Fruit fly (Drosophila melanogaster) whole organism, embryonic: ENCODE measurements around the gene Bmcp.

Source experiments
- Abd-B ChIP-seq: fragments of 200-800 bp; sonication (Bioruptor generic); optimal IDR thresholded peaks from 2 replicates; lab custom pipeline; 2018; ENCODE audit warnings: missing biosample characterization, mild to moderate bottlenecking, missing genetic modification characterization, moderate library complexity
- Asciz ChIP-seq: fragments of 200-800 bp; sonication (Bioruptor generic); optimal IDR thresholded peaks from 2 replicates; lab custom pipeline; 2017; ENCODE audit warnings: missing biosample characterization, mild to moderate bottlenecking, missing genetic modification characterization, missing genetic modification reagents
- Awh ChIP-seq: fragments of 200-800 bp; sonication (Bioruptor generic); IDR thresholded peaks from 2 replicates; pipeline ENCODE4, ENCODE4 v1.3.6; 2022; ENCODE audit warnings: missing biosample characterization, missing genetic modification characterization
- BEAF-32 ChIP-seq: fragments of 200-800 bp; sonication (Bioruptor generic); optimal IDR thresholded peaks from 3 replicates; lab custom pipeline; 2017; ENCODE audit warnings: missing biosample characterization, missing genetic modification characterization, mild to moderate bottlenecking, moderate library complexity, missing genetic modification reagents
- C15 ChIP-seq: fragments of 200-800 bp; sonication (Bioruptor generic); IDR thresholded peaks from 3 replicates; pipeline ENCODE4 v1.3.6; 2022; ENCODE audit warnings: missing biosample characterization, missing genetic modification characterization
- CG10543 ChIP-seq: fragments of 200-800 bp; sonication (Bioruptor generic); optimal IDR thresholded peaks from 3 replicates; lab custom pipeline; 2017; ENCODE audit warnings: missing biosample characterization, mild to moderate bottlenecking, missing genetic modification characterization, moderate library complexity
- CG11085 ChIP-seq: fragments of 200-800 bp; sonication (Bioruptor generic); IDR thresholded peaks from 2 replicates; pipeline ENCODE4 v1.3.6; 2022; ENCODE audit warnings: missing biosample characterization, missing genetic modification characterization
- CG12659 ChIP-seq: fragments of 200-800 bp; sonication (Bioruptor generic); optimal IDR thresholded peaks from 3 replicates; lab custom pipeline; 2017; ENCODE audit warnings: mild to moderate bottlenecking, missing biosample characterization, missing genetic modification reagents, missing genetic modification characterization
- CG12769 ChIP-seq: fragments of 200-800 bp; sonication (Bioruptor generic); optimal IDR thresholded peaks from 2 replicates; lab custom pipeline; 2019; ENCODE audit warnings: missing biosample characterization, mild to moderate bottlenecking, missing genetic modification characterization, moderate library complexity
- CG15601 ChIP-seq: fragments of 200-800 bp; sonication (Bioruptor generic); optimal IDR thresholded peaks from 3 replicates; lab custom pipeline; 2019; ENCODE audit warnings: missing biosample characterization, mild to moderate bottlenecking, missing genetic modification characterization, moderate library complexity
- CG17359 ChIP-seq: fragments of 200-800 bp; sonication (Bioruptor generic); optimal IDR thresholded peaks from 3 replicates; lab custom pipeline; 2018; ENCODE audit warnings: missing biosample characterization, mild to moderate bottlenecking, missing genetic modification characterization, moderate library complexity
- CG1832 ChIP-seq: fragments of 200-800 bp; sonication (Bioruptor generic); optimal IDR thresholded peaks from 2 replicates; lab custom pipeline; 2017; ENCODE audit warnings: missing biosample characterization, mild to moderate bottlenecking, missing genetic modification characterization, inconsistent platforms
- CG18619 ChIP-seq: fragments of 200-800 bp; sonication (Bioruptor generic); optimal IDR thresholded peaks from 3 replicates; lab custom pipeline; 2017; ENCODE audit warnings: missing biosample characterization, mild to moderate bottlenecking, missing genetic modification characterization
- CG4730 ChIP-seq: fragments of 200-800 bp; sonication (Bioruptor generic); IDR thresholded peaks from 2 replicates; pipeline ENCODE4 v1.3.6; 2022; ENCODE audit warnings: missing biosample characterization, missing genetic modification characterization
- CG5953 ChIP-seq: fragments of 200-800 bp; sonication (Bioruptor generic); IDR thresholded peaks from 2 replicates; pipeline ENCODE4 v1.3.6; 2022; ENCODE audit warnings: missing biosample characterization, missing genetic modification characterization
- CG6272 ChIP-seq: fragments of 200-800 bp; sonication (Bioruptor generic); IDR thresholded peaks from 2 replicates; pipeline ENCODE4 v1.3.6; 2022; ENCODE audit warnings: missing biosample characterization, missing genetic modification characterization
- CG6813 ChIP-seq: fragments of 200-800 bp; sonication (Bioruptor generic); optimal IDR thresholded peaks from 2 replicates; lab custom pipeline; 2017; ENCODE audit warnings: missing biosample characterization, missing genetic modification characterization, mild to moderate bottlenecking, moderate library complexity, missing genetic modification reagents
- CG7271 ChIP-seq: fragments of 200-800 bp; sonication (Bioruptor generic); optimal IDR thresholded peaks from 2 replicates; lab custom pipeline; 2018; ENCODE audit warnings: missing biosample characterization, mild to moderate bottlenecking, missing genetic modification characterization, moderate library complexity
- CG8388 ChIP-seq: fragments of 200-800 bp; sonication (Bioruptor generic); optimal IDR thresholded peaks from 2 replicates; lab custom pipeline; 2019; ENCODE audit warnings: missing biosample characterization, mild to moderate bottlenecking, missing genetic modification characterization, moderate library complexity
- CoRest ChIP-seq: fragments of 200-800 bp; sonication (Bioruptor generic); optimal IDR thresholded peaks from 3 replicates; lab custom pipeline; 2018; ENCODE audit warnings: missing biosample characterization, mild to moderate bottlenecking, missing genetic modification characterization, moderate library complexity
- D19B ChIP-seq: fragments of 200-800 bp; sonication (Bioruptor generic); optimal IDR thresholded peaks from 2 replicates; lab custom pipeline; 2017; ENCODE audit warnings: missing biosample characterization, mild to moderate bottlenecking, missing genetic modification characterization
- Dip3 ChIP-seq: fragments of 200-800 bp; sonication (Bioruptor generic); optimal IDR thresholded peaks from 3 replicates; lab custom pipeline; 2016; ENCODE audit warnings: missing biosample characterization, missing genetic modification characterization
- HLH3B ChIP-seq: fragments of 200-800 bp; sonication (Bioruptor generic); IDR thresholded peaks from 2 replicates; pipeline ENCODE4 v1.3.6; 2022; ENCODE audit warnings: missing biosample characterization, missing genetic modification characterization
- HLH4C ChIP-seq: fragments of 200-800 bp; sonication (Bioruptor generic); IDR thresholded peaks from 3 replicates; pipeline ENCODE4 v1.3.6; 2022; ENCODE audit warnings: missing biosample characterization, missing genetic modification characterization; ENCODE audit not compliant: partially characterized antibody
- HLH54F ChIP-seq: fragments of 200-800 bp; sonication (Bioruptor generic); optimal IDR thresholded peaks from 3 replicates; lab custom pipeline; 2016; ENCODE audit warnings: missing biosample characterization, missing genetic modification characterization
- Hmx ChIP-seq: fragments of 200-800 bp; sonication (Bioruptor generic); optimal IDR thresholded peaks from 2 replicates; lab custom pipeline; 2016; ENCODE audit warnings: missing biosample characterization, missing genetic modification characterization
- Lim3 ChIP-seq: fragments of 200-800 bp; sonication (Bioruptor generic); IDR thresholded peaks from 2 replicates; pipeline ENCODE4 v1.3.6; 2022; ENCODE audit warnings: missing biosample characterization, missing genetic modification characterization
- Meics ChIP-seq: fragments of 200-800 bp; sonication (Bioruptor generic); optimal IDR thresholded peaks from 2 replicates; lab custom pipeline; 2017; ENCODE audit warnings: missing biosample characterization, mild to moderate bottlenecking, missing genetic modification characterization
- Scr ChIP-seq: fragments of 200-800 bp; sonication (Bioruptor generic); IDR thresholded peaks from 2 replicates; pipeline ENCODE4 v1.3.6; 2022; ENCODE audit warnings: missing biosample characterization, missing genetic modification characterization; ENCODE audit not compliant: partially characterized antibody
- Six4 ChIP-seq: fragments of 200-800 bp; sonication (Bioruptor generic); optimal IDR thresholded peaks from 2 replicates; lab custom pipeline; 2016; ENCODE audit warnings: missing biosample characterization, missing genetic modification characterization
- Ssrp ChIP-seq: fragments of 200-800 bp; sonication (Bioruptor generic); optimal IDR thresholded peaks from 2 replicates; lab custom pipeline; 2018; ENCODE audit warnings: missing biosample characterization, mild to moderate bottlenecking, missing genetic modification characterization, moderate library complexity
- Tbp ChIP-seq: fragments of >200 bp; optimal IDR thresholded peaks from 2 replicates; lab custom pipeline; 2018; ENCODE audit warnings: missing biosample characterization, missing genetic modification characterization
- Xrp1 ChIP-seq: fragments of 200-800 bp; sonication (Bioruptor generic); IDR thresholded peaks from 2 replicates; pipeline ENCODE4 v1.3.6; 2022; ENCODE audit warnings: missing biosample characterization, missing genetic modification characterization
- ash1 ChIP-seq: fragments of 200-800 bp; sonication (Bioruptor generic); optimal IDR thresholded peaks from 2 replicates; lab custom pipeline; 2018; ENCODE audit warnings: missing biosample characterization, mild to moderate bottlenecking, missing genetic modification characterization
- exex ChIP-seq: fragments of 200-800 bp; sonication (Bioruptor generic); optimal IDR thresholded peaks from 4 replicates; lab custom pipeline; 2018; ENCODE audit warnings: missing biosample characterization, mild to moderate bottlenecking, missing genetic modification characterization, moderate library complexity
- eyg ChIP-seq: fragments of 200-800 bp; sonication (Bioruptor generic); optimal IDR thresholded peaks from 3 replicates; lab custom pipeline; 2016; ENCODE audit warnings: missing biosample characterization, missing genetic modification characterization
- fd96Cb ChIP-seq: fragments of 200-800 bp; sonication (Bioruptor generic); optimal IDR thresholded peaks from 2 replicates; lab custom pipeline; 2018; ENCODE audit warnings: missing biosample characterization, mild to moderate bottlenecking, missing genetic modification characterization, moderate library complexity
- fu2 ChIP-seq: fragments of 200-800 bp; sonication (Bioruptor generic); optimal IDR thresholded peaks from 2 replicates; lab custom pipeline; 2016; ENCODE audit warnings: missing biosample characterization, missing genetic modification characterization
- gsb-n ChIP-seq: fragments of 200-800 bp; sonication (Bioruptor generic); optimal IDR thresholded peaks from 3 replicates; lab custom pipeline; 2018; ENCODE audit warnings: missing biosample characterization, mild to moderate bottlenecking, missing genetic modification characterization
- kah ChIP-seq: fragments of 200-800 bp; sonication (Bioruptor generic); optimal IDR thresholded peaks from 2 replicates; lab custom pipeline; 2018; ENCODE audit warnings: missing biosample characterization, mild to moderate bottlenecking, missing genetic modification characterization
- ken ChIP-seq: fragments of 200-800 bp; sonication (Bioruptor generic); IDR thresholded peaks from 3 replicates; pipeline ENCODE4 v1.3.6; 2022; ENCODE audit warnings: missing biosample characterization, missing genetic modification characterization
- knrl ChIP-seq: fragments of 200-800 bp; sonication (Bioruptor generic); IDR thresholded peaks from 3 replicates; pipeline ENCODE4 v1.3.6; 2022; ENCODE audit warnings: missing biosample characterization, missing genetic modification characterization; ENCODE audit not compliant: partially characterized antibody
- mirr ChIP-seq: fragments of 200-800 bp; sonication (Bioruptor generic); optimal IDR thresholded peaks from 3 replicates; lab custom pipeline; 2018; ENCODE audit warnings: missing biosample characterization, mild to moderate bottlenecking, missing genetic modification characterization
- pb ChIP-seq: fragments of 200-800 bp; sonication (Bioruptor generic); optimal IDR thresholded peaks from 3 replicates; lab custom pipeline; 2016; ENCODE audit warnings: missing biosample characterization, missing genetic modification characterization
- pzg ChIP-seq: fragments of 200-800 bp; sonication (Bioruptor generic); optimal IDR thresholded peaks from 3 replicates; lab custom pipeline; 2018; ENCODE audit warnings: missing biosample characterization, mild to moderate bottlenecking, missing genetic modification characterization, moderate library complexity
- scrt ChIP-seq: fragments of 200-800 bp; sonication (Bioruptor generic); optimal IDR thresholded peaks from 2 replicates; lab custom pipeline; 2018; ENCODE audit warnings: missing biosample characterization, mild to moderate bottlenecking, missing genetic modification characterization, moderate library complexity
- sens ChIP-seq: fragments of 200-800 bp; sonication (Bioruptor generic); peaks from one replicate; lab custom pipeline; 2016; ENCODE audit warnings: missing biosample characterization, missing genetic modification characterization
- sim ChIP-seq: fragments of 200-800 bp; sonication (Bioruptor generic); IDR thresholded peaks from 2 replicates; pipeline ENCODE4 v1.3.6; 2022; ENCODE audit warnings: missing biosample characterization, missing genetic modification characterization
- trem ChIP-seq: fragments of 200-800 bp; optimal IDR thresholded peaks from 3 replicates; lab custom pipeline; 2019; ENCODE audit warnings: missing biosample characterization, mild to moderate bottlenecking, missing genetic modification characterization, moderate library complexity
- vfl ChIP-seq: fragments of 200-800 bp; sonication (Bioruptor generic); optimal IDR thresholded peaks from 2 replicates; lab custom pipeline; 2016; ENCODE audit warnings: missing biosample characterization, missing genetic modification characterization
- wdn ChIP-seq: fragments of 200-800 bp; sonication (Bioruptor generic); IDR thresholded peaks from 2 replicates; pipeline ENCODE4 v1.3.6; 2022; ENCODE audit warnings: missing biosample characterization, missing genetic modification characterization

The Bmcp gene

DNA sequence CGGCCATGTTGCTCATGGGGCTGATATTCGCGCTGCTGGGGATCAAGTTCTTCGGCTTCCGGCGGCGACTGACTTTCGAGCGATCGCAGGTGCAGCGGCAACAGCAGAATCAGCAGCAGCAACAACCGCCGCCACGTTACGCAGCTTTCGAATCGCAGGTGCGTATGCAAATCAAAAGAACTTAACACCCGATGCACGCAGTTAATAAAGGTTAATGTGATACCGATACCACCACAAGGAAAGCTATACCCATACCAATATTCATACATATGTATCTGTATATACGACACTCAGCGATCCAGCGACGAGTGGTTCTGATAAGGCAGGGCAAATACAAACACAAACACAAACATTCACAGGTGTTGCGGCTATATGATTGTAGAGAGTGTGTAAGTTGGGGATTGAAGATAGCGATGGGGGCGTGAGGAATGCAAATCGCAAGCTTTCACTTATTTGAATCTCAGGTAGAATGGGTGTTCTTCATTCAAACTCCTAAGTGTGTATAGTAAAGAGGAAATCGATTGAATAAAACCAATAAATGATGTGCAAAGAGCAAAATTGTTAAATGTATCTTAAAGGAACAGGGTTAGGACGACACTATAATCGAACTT lies 56.7 kb downstream of the Bmcp start (continued):
- TF ChIP-seq CG11085 (GFP tag; lab: Robert Waterston, UW) (no peak), mirr (GFP tag; lab: Kevin White, UChicago) (peak; percentile 78), CG10543 (no peak), knrl (no peak), Six4 (GFP tag; lab: Kevin White, UChicago) (no peak), BEAF-32 (GFP tag; lab: Kevin White, UChicago) (peak; percentile 39), CG4730 (GFP tag; lab: Robert Waterston, UW) (no peak), fu2 (GFP tag; lab: Kevin White, UChicago) (no peak), wdn (GFP tag; lab: Robert Waterston, UW) (no peak), Xrp1 (GFP tag; lab: Robert Waterston, UW) (no peak), sim (GFP tag; lab: Robert Waterston, UW) (no peak), CG15601 (tag; lab: Kevin White, UChicago) (no peak), HLH3B (GFP tag; lab: Robert Waterston, UW) (no peak), exex (peak; percentile 41), pzg (GFP tag; lab: Kevin White, UChicago) (no peak), CG18619 (GFP tag; lab: Kevin White, UChicago) (no peak), Asciz (GFP tag; lab: Kevin White, UChicago) (no peak), pb (no peak), kah (GFP tag; lab: Kevin White, UChicago) (no peak), CG5953 (no peak), gsb-n (no peak), HLH54F (GFP tag; lab: Kevin White, UChicago) (no peak), vfl (no peak), CG1832 (no peak), Hmx (GFP tag; lab: Kevin White, UChicago) (no peak), sens (GFP tag; lab: Kevin White, UChicago) (peak; percentile 44), D19B (GFP tag; lab: Kevin White, UChicago) (no peak), CG6272 (no peak), Ssrp (tag; lab: Kevin White, UChicago) (no peak), Meics (GFP tag; lab: Kevin White, UChicago) (no peak), CG8388 (GFP tag; lab: Kevin White, UChicago) (no peak), Dip3 (GFP tag; lab: Kevin White, UChicago) (no peak), CoRest (tag; lab: Kevin White, UChicago) (no peak), ken (GFP tag; lab: Robert Waterston, UW) (no peak), Lim3 (GFP tag; lab: Robert Waterston, UW) (no peak), fd96Cb (tag; lab: Kevin White, UChicago) (no peak), Scr (GFP tag; lab: Robert Waterston, UW) (no peak), trem (tag; lab: Kevin White, UChicago) (no peak), scrt (GFP tag; lab: Kevin White, UChicago) (no peak), CG12659 (GFP tag; lab: Kevin White, UChicago) (no peak), C15 (GFP tag; lab: Robert Waterston, UW) (no peak), ash1 (GFP tag; lab: Kevin White, UChicago) (no peak), Abd-B (GFP tag; lab: Kevin White, UChicago) (no peak), eyg (GFP tag; lab: Kevin White, UChicago) (no peak), CG17359 (tag; lab: Kevin White, UChicago) (no peak), CG7271 (no peak), Awh (GFP tag; lab: Robert Waterston, UW) (no peak), CG6813 (GFP tag; lab: Kevin White, UChicago) (no peak), HLH4C (GFP tag; lab: Robert Waterston, UW) (0 out of 3 replicates have a peak, but pooled peaks have one; percentile 9), Tbp (GFP tag; lab: Kevin White, UChicago) (no peak), CG12769 (no peak)
